Worm (Caenorhabditis elegans): Measurements from ENCODE around the gene C44H4.8.

C44H4.8 gene

ce11 chrX:14560297-14560680 is 34.6 kb upstream of the C44H4.8 start (continued):
- TF ChIP-seq nhr-76 (tag; optimal IDR thresholded peaks at IDR 0.05) (peak; percentile 74), F26F4.8 (GFP tag; conservative IDR thresholded peaks at IDR 0.05) (no peak), zfp-2 (tag; optimal IDR thresholded peaks at IDR 0.05) (peak; percentile 36), nhr-48 (tag; optimal IDR thresholded peaks at IDR 0.05) (peak; percentile 95), ceh-28 (tag; optimal IDR thresholded peaks at IDR 0.05) (no peak), F49E8.2 (tag; optimal IDR thresholded peaks at IDR 0.05; ENCODE audit: borderline replicate concordance) (no peak), lin-13 (GFP tag; optimal IDR thresholded peaks at IDR 0.05) (peak; percentile 59), hif-1 (tag; optimal IDR thresholded peaks at IDR 0.05) (peak; percentile 34 to 92), pqm-1 (tag; optimal IDR thresholded peaks at IDR 0.05) (peak; percentile 71), jun-1 (tag; optimal IDR thresholded peaks at IDR 0.05) (peak; percentile 71), fos-1 (tag; optimal IDR thresholded peaks at IDR 0.05) (peak; percentile 73), madf-9 (GFP tag; conservative IDR thresholded peaks at IDR 0.05) (peak; percentile 47), Y5F2A.4 (GFP tag; optimal IDR thresholded peaks at IDR 0.05) (no peak), Y105C5A.15 (GFP tag; IDR thresholded peaks at IDR 0.05) (no peak), nhr-41 (GFP tag; IDR thresholded peaks at IDR 0.05) (peak; percentile 44; the same call in 1 of the 2 replicates), cey-2 (tag; optimal IDR thresholded peaks at IDR 0.05; ENCODE audit: borderline replicate concordance, insufficient read depth) (peak; percentile 54), ceh-62 (tag; optimal IDR thresholded peaks at IDR 0.05) (no peak), daf-12 (tag; optimal IDR thresholded peaks at IDR 0.05) (no peak), nhr-10 (tag; optimal IDR thresholded peaks at IDR 0.05) (peak; percentile 93), dve-1 (tag; optimal IDR thresholded peaks at IDR 0.05; ENCODE audit: insufficient read depth) (peak; percentile 98), duxl-1 (tag; optimal IDR thresholded peaks at IDR 0.05; ENCODE audit: poor library complexity) (peak; percentile 37), ztf-11 (tag; optimal IDR thresholded peaks at IDR 0.05) (no peak), daf-16 (GFP tag; optimal IDR thresholded peaks at IDR 0.05) (peak; percentile 19 to 77), daf-16 (tag; optimal IDR thresholded peaks at IDR 0.05) (peak; percentile 97), hmg-1.1 (GFP tag; IDR thresholded peaks at IDR 0.05) (peak; percentile 72), hlh-30 (tag; optimal IDR thresholded peaks at IDR 0.05; ENCODE audit: insufficient read depth) (peak; percentile 96), pha-4 (GFP tag; IDR thresholded peaks at IDR 0.05) (peak; percentile 94), pha-4 (tag; optimal IDR thresholded peaks at IDR 0.05) (peak; percentile 58), nhr-11 (tag; optimal IDR thresholded peaks at IDR 0.05) (peak; percentile 83), lsy-2 (tag; optimal IDR thresholded peaks at IDR 0.05) (peak; percentile 75 to 79), dmd-9 (GFP tag; IDR thresholded peaks at IDR 0.05) (peak; percentile 43; the same call in 1 of the 2 replicates), egl-43 (GFP tag; IDR thresholded peaks at IDR 0.05) (peak; percentile 64), vab-7 (GFP tag; IDR thresholded peaks at IDR 0.05) (peak; percentile 53; the same call in 1 of the 2 replicates), tra-1 (GFP tag; IDR thresholded peaks at IDR 0.05) (peak; percentile 92), nhr-102 (tag; optimal IDR thresholded peaks at IDR 0.05) (peak; percentile 89), daf-19 (GFP tag; conservative IDR thresholded peaks at IDR 0.05) (no peak), D1046.2 (GFP tag; IDR thresholded peaks at IDR 0.05) (no peak), ZK546.5 (tag; optimal IDR thresholded peaks at IDR 0.05) (no peak), daf-8 (GFP tag; IDR thresholded peaks at IDR 0.05) (no peak), saeg-2 (GFP tag; IDR thresholded peaks at IDR 0.05) (peak; percentile 78; the same call in 1 of the 2 replicates), Y75B8A.6 (GFP tag; IDR thresholded peaks at IDR 0.05) (no peak), fkh-10 (GFP tag; optimal IDR thresholded peaks at IDR 0.05) (peak; percentile 14), lin-1 (GFP tag; IDR thresholded peaks at IDR 0.05) (peak; percentile 92), mdt-29 (GFP tag; IDR thresholded peaks at IDR 0.05) (no peak), Y48G9A.11 (GFP tag; IDR thresholded peaks at IDR 0.05) (no peak), nhr-28 (tag; optimal IDR thresholded peaks at IDR 0.05) (peak; percentile 98), php-3 (GFP tag; IDR thresholded peaks at IDR 0.05) (0 out of 2 replicates have a peak, but pooled peaks have one; percentile 48), unc-39 (tag; optimal IDR thresholded peaks at IDR 0.05) (no peak), nhr-111 (GFP tag; optimal IDR thresholded peaks at IDR 0.05) (no peak), hlh-11 (tag; optimal IDR thresholded peaks at IDR 0.05) (peak; percentile 98), dmd-8 (GFP tag; IDR thresholded peaks at IDR 0.05) (no peak)
